Worm (Caenorhabditis elegans) whole organism, L4/young adult: ENCODE data around the gene R05H11.1.

Experiments
- dao-5 ChIP-seq: sonication (generic microtip); optimal IDR thresholded peaks from 2 replicates; lab custom pipeline; 2016; ENCODE audit warnings: missing genotype, missing genetic modification characterization, moderate library complexity, missing compliant biosample characterization
- him-1 ChIP-seq: sonication (generic microtip); optimal IDR thresholded peaks from 2 replicates; lab custom pipeline; 2016; ENCODE audit warnings: missing genotype, missing genetic modification reagents, missing genetic modification characterization, missing compliant biosample characterization

- TF ChIP-seq him-1 (tag; lab: Kevin White, UChicago) (no peak), dao-5 (tag; lab: Kevin White, UChicago) (no peak)
These were observed 10.0 kb downstream of the R05H11.1 start for ce11 chrIII:6805397-6805796.
